Fruit fly (Drosophila melanogaster) whole organism: ENCODE measurements around the gene Mgat3.

Experiments
- CG8478 ChIP-seq: fragments of >200 bp; optimal IDR thresholded peaks from 2 replicates; lab custom pipeline; 2018; ENCODE audit warnings: inconsistent platforms
- EcR ChIP-seq, 2 experiments: fragments of >200 bp; optimal IDR thresholded peaks; 2 replicates each; lab custom pipeline; 2017; ENCODE audit warnings: missing biosample characterization in 2 of 2, missing genetic modification characterization in 2 of 2, missing genetic modification reagents in 2 of 2

DNA sequence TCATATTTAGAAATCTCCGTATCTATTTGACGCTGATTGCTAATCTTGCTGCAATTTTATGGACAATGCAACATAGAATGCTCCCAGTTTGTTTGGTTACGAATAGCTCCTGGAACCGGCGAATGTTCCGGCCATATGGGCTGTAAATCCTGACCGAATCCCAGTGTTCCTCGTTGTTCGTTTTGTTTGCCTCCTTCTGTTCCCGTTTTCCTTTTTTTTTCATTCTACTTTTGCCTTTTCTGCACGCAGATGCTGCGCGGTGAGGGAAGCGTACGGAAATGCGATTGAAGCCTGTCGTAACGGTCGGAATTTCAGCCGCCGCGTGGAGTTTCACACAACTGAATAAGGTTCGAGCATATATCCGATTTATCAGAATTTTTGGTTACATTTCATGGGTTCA lies 6.3 kb downstream of the Mgat3 start, which contains the start of gene CG43925:
- no peak for TF ChIP-seq CG8478 (lab: Kevin White, UChicago)
- TF ChIP-seq EcR (GFP tag; optimal IDR thresholded peaks at IDR 0.05; lab: Kevin White, UChicago) = no peak
